Fruit fly (Drosophila melanogaster): Measurements from ENCODE around the gene yip2.

The yip2 gene

DNA sequence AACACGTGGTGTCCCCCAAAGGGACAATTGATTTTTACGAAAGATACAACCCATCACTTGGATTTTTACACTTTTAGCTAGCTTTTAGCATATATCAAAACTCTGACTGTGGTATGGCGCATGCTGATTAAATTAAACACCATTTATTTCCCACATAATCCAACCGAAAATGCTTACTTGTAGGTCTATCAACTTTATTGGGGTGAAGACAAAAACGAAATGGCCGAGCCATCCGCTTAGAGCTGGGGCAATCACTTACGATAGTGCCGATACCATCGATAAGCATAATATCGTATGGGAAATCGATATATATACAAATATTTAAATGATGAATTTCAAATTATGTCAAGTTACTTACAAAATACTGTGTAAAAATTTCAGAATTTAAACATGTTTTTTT, 17.8 kb upstream of the yip2 start, which contains the start of gene RpS2 (continued):
- TF ChIP-seq unpg (GFP tag; optimal IDR thresholded peaks at IDR 0.05) (peak; percentile 51), mirr (GFP tag; optimal IDR thresholded peaks at IDR 0.05) (peak; percentile 54), CG3281 (GFP tag; optimal IDR thresholded peaks at IDR 0.05) (peak; percentile 37), CG5245 (GFP tag; optimal IDR thresholded peaks at IDR 0.05) (no peak), ken (GFP tag; IDR thresholded peaks at IDR 0.05) (no peak), Mad (GFP tag; optimal IDR thresholded peaks at IDR 0.05) (no peak), CG8478 (optimal IDR thresholded peaks at IDR 0.05) (no peak), dm (GFP tag; optimal IDR thresholded peaks at IDR 0.05) (peak; percentile 92), Side (GFP tag; optimal IDR thresholded peaks at IDR 0.05) (no peak), amos (GFP tag; IDR thresholded peaks at IDR 0.05; ENCODE audit: partially characterized antibody) (peak; percentile 100), cg (GFP tag; optimal IDR thresholded peaks at IDR 0.05) (no peak), CoRest (tag; optimal IDR thresholded peaks at IDR 0.05) (peak; percentile 30), CG1233 (GFP tag; optimal IDR thresholded peaks at IDR 0.05) (no peak), CG30020 (tag; optimal IDR thresholded peaks at IDR 0.05) (peak; percentile 22), Ada2b (GFP tag; IDR thresholded peaks at IDR 0.05) (no peak), odd (GFP tag; optimal IDR thresholded peaks at IDR 0.05) (no peak), CG13296 (GFP tag; optimal IDR thresholded peaks at IDR 0.05) (peak; percentile 44), NFAT (GFP tag; IDR thresholded peaks at IDR 0.05) (peak; percentile 36), Atf-2 (GFP tag; optimal IDR thresholded peaks at IDR 0.05) (no peak), lov (optimal IDR thresholded peaks at IDR 0.05) (no peak), lov (GFP tag; IDR thresholded peaks at IDR 0.05) (no peak), dimm (GFP tag; IDR thresholded peaks at IDR 0.05) (no peak), aop (GFP tag; IDR thresholded peaks at IDR 0.05) (no peak), bowl (GFP tag; IDR thresholded peaks at IDR 0.05) (no peak), CG7786 (GFP tag; optimal IDR thresholded peaks at IDR 0.05) (no peak), zen2 (GFP tag; IDR thresholded peaks at IDR 0.05; ENCODE audit: partially characterized antibody) (peak; percentile 99), gem (tag; optimal IDR thresholded peaks at IDR 0.05) (peak; percentile 30), Lpt (GFP tag; optimal IDR thresholded peaks at IDR 0.05) (no peak), gsb (GFP tag; IDR thresholded peaks at IDR 0.05) (no peak), CG34422 (GFP tag; IDR thresholded peaks at IDR 0.05) (no peak; the same call in 2 of the 3 replicates), pfk (GFP tag; optimal IDR thresholded peaks at IDR 0.05) (peak; percentile 64), pros (GFP tag; optimal IDR thresholded peaks at IDR 0.05) (no peak), bab2 (GFP tag; optimal IDR thresholded peaks at IDR 0.05) (no peak), Neu2 (GFP tag; optimal IDR thresholded peaks at IDR 0.05; ENCODE audit: borderline replicate concordance) (no peak), CG15073 (GFP tag; optimal IDR thresholded peaks at IDR 0.05) (no peak), CG3065 (GFP tag; optimal IDR thresholded peaks at IDR 0.05) (no peak), CG16863 (GFP tag; optimal IDR thresholded peaks at IDR 0.05) (peak; percentile 21), tap (tag; optimal IDR thresholded peaks at IDR 0.05) (no peak), pho (GFP tag; optimal IDR thresholded peaks at IDR 0.05) (peak; percentile 31), vnd (GFP tag; IDR thresholded peaks at IDR 0.05; ENCODE audit: partially characterized antibody) (peak; percentile 98), CTCF (GFP tag; optimal IDR thresholded peaks at IDR 0.05) (peak; percentile 30), CG1024 (GFP tag; IDR thresholded peaks at IDR 0.05) (no peak), gce (GFP tag; IDR thresholded peaks at IDR 0.05) (no peak), H15 (GFP tag; IDR thresholded peaks at IDR 0.05) (no peak), abd-A (tag; optimal IDR thresholded peaks at IDR 0.05) (no peak), CG6272 (GFP tag; IDR thresholded peaks at IDR 0.05) (peak; percentile 43), Hr78 (GFP tag; optimal IDR thresholded peaks at IDR 0.05) (no peak), CG11456 (GFP tag; IDR thresholded peaks at IDR 0.05) (0 out of 3 replicates have a peak, but pooled peaks have one; percentile 6), CG17186 (GFP tag; optimal IDR thresholded peaks at IDR 0.05) (peak; percentile 52), CG10654 (GFP tag; optimal IDR thresholded peaks at IDR 0.05) (no peak), dmrt11E (tag; optimal IDR thresholded peaks at IDR 0.05) (peak; percentile 29), eyg (GFP tag; optimal IDR thresholded peaks at IDR 0.05) (no peak), CG7271 (tag; optimal IDR thresholded peaks at IDR 0.05) (no peak)

Measured in whole organism, embryonic.